Worm (Caenorhabditis elegans): ENCODE results near the gene rom-4.
"Not testable (repeated sequence)": the region's sequence is repeated elsewhere in the genome, so short reads cannot be mapped to it uniquely, and the experiment has no call there.

Gene rom-4

ce11 chrIV:17040618-17041017 lies 45.0 kb downstream of the rom-4 start, which contains the start of gene Y116A8C.20:
TSS of gene Y116A8C.20 (plus strand) at chrIV:17040918.
- TF ChIP-seq mdl-1 (tag; optimal IDR thresholded peaks at IDR 0.05) (no peak), ZK546.5 (tag; optimal IDR thresholded peaks at IDR 0.05) (no peak), egl-27 (tag; optimal IDR thresholded peaks at IDR 0.05) (no peak), C34F6.9 (tag; optimal IDR thresholded peaks at IDR 0.05) (no peak), nhr-237 (tag; optimal IDR thresholded peaks at IDR 0.05) (no peak), fos-1 (tag; optimal IDR thresholded peaks at IDR 0.05) (no peak), sma-9 (GFP tag; optimal IDR thresholded peaks at IDR 0.05) (no peak), sma-9 (tag; optimal IDR thresholded peaks at IDR 0.05) (no peak), nhr-21 (tag; optimal IDR thresholded peaks at IDR 0.05) (no peak), unc-62 (GFP tag; optimal IDR thresholded peaks at IDR 0.05) (no peak), nhr-10 (tag; optimal IDR thresholded peaks at IDR 0.05) (no peak), snpc-4 (tag; optimal IDR thresholded peaks at IDR 0.05) (no peak), unc-55 (GFP tag; optimal IDR thresholded peaks at IDR 0.05) (no peak)

- TF ChIP-seq ztf-4 (tag; optimal IDR thresholded peaks at IDR 0.05), result no peak
Measured at ce11 chrIV:17045691-17046090, 50.1 kb downstream of the rom-4 start, which contains the start of gene clec-195. TSS of gene clec-195 (minus strand) at chrIV:17045791.

ce11 chrIV:17048257-17048656 lies 52.6 kb downstream of the rom-4 start, which contains the start of gene athp-3:
TSS of gene athp-3 (minus strand) at chrIV:17048357.
- TF ChIP-seq C34F6.9 (tag; optimal IDR thresholded peaks at IDR 0.05) (no peak), nhr-12 (tag; optimal IDR thresholded peaks at IDR 0.05) (no peak), ama-1 (optimal IDR thresholded peaks at IDR 0.05) (no peak), gmeb-1 (tag; optimal IDR thresholded peaks at IDR 0.05) (no peak), nhr-10 (tag; optimal IDR thresholded peaks at IDR 0.05) (no peak)

ce11 chrIV:17053261-17053660 lies 57.6 kb downstream of the rom-4 start, which contains the start of gene Y116A8C.23:
TSS of gene Y116A8C.23 (plus strand) at chrIV:17053561.
- TF ChIP-seq nhr-25 (tag; optimal IDR thresholded peaks at IDR 0.05), result no peak
- no peak for TF ChIP-seq nhr-23 (tag; optimal IDR thresholded peaks at IDR 0.05)

ce11 chrIV:17058036-17058435 lies 62.4 kb downstream of the rom-4 start, which contains the start of gene Y116A8C.44:
TSS of gene Y116A8C.44 (minus strand) at chrIV:17058136.
- no peak for TF ChIP-seq snpc-4 (tag; optimal IDR thresholded peaks at IDR 0.05)
- no peak for TF ChIP-seq dmd-4 (tag; optimal IDR thresholded peaks at IDR 0.05)
- TF ChIP-seq nhr-10 (tag; optimal IDR thresholded peaks at IDR 0.05), result no peak
- TF ChIP-seq skn-1 (tag; optimal IDR thresholded peaks at IDR 0.05), result no peak
- TF ChIP-seq elt-1 (tag; optimal IDR thresholded peaks at IDR 0.05), result no peak
- no peak for TF ChIP-seq mab-5 (tag; optimal IDR thresholded peaks at IDR 0.05)
- TF ChIP-seq nhr-12 (tag; optimal IDR thresholded peaks at IDR 0.05), result no peak
- no peak for TF ChIP-seq unc-62 (GFP tag; optimal IDR thresholded peaks at IDR 0.05)
- TF ChIP-seq mbf-1 (tag; optimal IDR thresholded peaks at IDR 0.05), result no peak
- no peak for TF ChIP-seq ceh-16 (tag; optimal IDR thresholded peaks at IDR 0.05)
- no peak for TF ChIP-seq lin-13 (GFP tag; optimal IDR thresholded peaks at IDR 0.05)
- no peak for TF ChIP-seq nhr-25 (tag; optimal IDR thresholded peaks at IDR 0.05)
- TF ChIP-seq ztf-4 (tag; optimal IDR thresholded peaks at IDR 0.05), result no peak
- TF ChIP-seq sma-9 (GFP tag; optimal IDR thresholded peaks at IDR 0.05), result no peak
- no peak for TF ChIP-seq sma-9 (tag; optimal IDR thresholded peaks at IDR 0.05)
- no peak for TF ChIP-seq F13H6.1 (tag; optimal IDR thresholded peaks at IDR 0.05)
- TF ChIP-seq nhr-11 (tag; optimal IDR thresholded peaks at IDR 0.05), result no peak
- no peak for TF ChIP-seq nhr-237 (tag; optimal IDR thresholded peaks at IDR 0.05)
- no peak for TF ChIP-seq elt-3 (tag; optimal IDR thresholded peaks at IDR 0.05)
- TF ChIP-seq ama-1 (optimal IDR thresholded peaks at IDR 0.05), result no peak

- not testable (repeated sequence) for TF ChIP-seq unc-55 (GFP tag; optimal IDR thresholded peaks at IDR 0.05); nhr-25 (tag; optimal IDR thresholded peaks at IDR 0.05); sem-4 (tag; optimal IDR thresholded peaks at IDR 0.05)
Measured at ce11 chrIV:17063700-17064099, 68.1 kb downstream of the rom-4 start, which contains the start of gene Y116A8C.467. TSS of gene Y116A8C.467 (minus strand) at chrIV:17063800.

All from whole organism, L2 larva.